Worm (Caenorhabditis elegans): ENCODE data around the gene Y37D8A.6.

Y37D8A.6 gene

ce11 chrIII:12870060-12870696, at the start of gene Y37D8A.6:
TSS of gene Y37D8A.6 (minus strand) at chrIII:12870297.
- TF ChIP-seq alr-1 (tag; optimal IDR thresholded peaks at IDR 0.05) (no peak), egl-27 (tag; optimal IDR thresholded peaks at IDR 0.05) (no peak), unc-55 (GFP tag; optimal IDR thresholded peaks at IDR 0.05) (peak; percentile 24), gmeb-1 (tag; optimal IDR thresholded peaks at IDR 0.05) (peak; percentile 10), lsy-2 (tag; optimal IDR thresholded peaks at IDR 0.05) (peak in 1 of 2 experiments; percentile 9), nhr-129 (tag; optimal IDR thresholded peaks at IDR 0.05) (no peak)

ce11 chrIII:12919882-12920281, 49.8 kb upstream of the Y37D8A.6 start:
- TF ChIP-seq nhr-129 (tag; optimal IDR thresholded peaks at IDR 0.05) (peak; percentile 59), lsy-2 (tag; optimal IDR thresholded peaks at IDR 0.05) (no peak), peb-1 (tag; optimal IDR thresholded peaks at IDR 0.05) (no peak), fos-1 (tag; optimal IDR thresholded peaks at IDR 0.05) (peak; percentile 95), F13H6.1 (tag; optimal IDR thresholded peaks at IDR 0.05) (peak; percentile 63), gmeb-1 (tag; optimal IDR thresholded peaks at IDR 0.05) (peak; percentile 15)

- TF ChIP-seq snpc-4 (tag; optimal IDR thresholded peaks at IDR 0.05), result no peak
- no peak for TF ChIP-seq fos-1 (tag; optimal IDR thresholded peaks at IDR 0.05)
- no peak for TF ChIP-seq lsy-2 (tag; optimal IDR thresholded peaks at IDR 0.05)
- TF ChIP-seq aly-2 (tag; optimal IDR thresholded peaks at IDR 0.05), result no peak
- no peak for TF ChIP-seq R02D3.7 (tag; optimal IDR thresholded peaks at IDR 0.05)
- TF ChIP-seq sma-3 (GFP tag; optimal IDR thresholded peaks at IDR 0.05), result no peak
- no peak for TF ChIP-seq unc-55 (GFP tag; optimal IDR thresholded peaks at IDR 0.05)
- TF ChIP-seq ztf-4 (tag; optimal IDR thresholded peaks at IDR 0.05), result no peak
- no peak for TF ChIP-seq nhr-237 (tag; optimal IDR thresholded peaks at IDR 0.05)
- TF ChIP-seq nhr-25 (tag; optimal IDR thresholded peaks at IDR 0.05), result no peak
- TF ChIP-seq ztf-1 (GFP tag; conservative IDR thresholded peaks at IDR 0.05), result no peak
- TF ChIP-seq nhr-6 (tag; optimal IDR thresholded peaks at IDR 0.05), result no peak
- no peak for TF ChIP-seq nhr-129 (tag; optimal IDR thresholded peaks at IDR 0.05)
- no peak for TF ChIP-seq gmeb-1 (tag; optimal IDR thresholded peaks at IDR 0.05)
- no peak for TF ChIP-seq ama-1 (optimal IDR thresholded peaks at IDR 0.05)
These were observed 48.5 kb upstream of the Y37D8A.6 start, which contains the start of gene Y37D8A.16 for ce11 chrIII:12918575-12918974. TSS of gene Y37D8A.16 (minus strand) at chrIII:12918675.

ce11 chrIII:12917852-12918251, 47.8 kb upstream of the Y37D8A.6 start:
- TF ChIP-seq crh-2 (tag; optimal IDR thresholded peaks at IDR 0.05) (peak; percentile 2), nhr-237 (tag; optimal IDR thresholded peaks at IDR 0.05) (no peak), sma-9 (GFP tag; optimal IDR thresholded peaks at IDR 0.05) (no peak), sma-9 (tag; optimal IDR thresholded peaks at IDR 0.05) (no peak), nhr-6 (tag; optimal IDR thresholded peaks at IDR 0.05) (no peak), fos-1 (tag; optimal IDR thresholded peaks at IDR 0.05) (peak; percentile 47), unc-62 (GFP tag; optimal IDR thresholded peaks at IDR 0.05) (no peak), unc-39 (tag; optimal IDR thresholded peaks at IDR 0.05) (no peak), nhr-11 (tag; optimal IDR thresholded peaks at IDR 0.05) (no peak)

ce11 chrIII:12916459-12916858, 46.4 kb upstream of the Y37D8A.6 start:
- TF ChIP-seq elt-3 (tag; optimal IDR thresholded peaks at IDR 0.05), result no peak

- TF ChIP-seq elt-3 (tag; optimal IDR thresholded peaks at IDR 0.05), result no peak
- TF ChIP-seq zag-1 (tag; optimal IDR thresholded peaks at IDR 0.05), result no peak
- TF ChIP-seq C34F6.9 (tag; optimal IDR thresholded peaks at IDR 0.05), result no peak
- no peak for TF ChIP-seq lin-39 (tag; optimal IDR thresholded peaks at IDR 0.05)
- no peak for TF ChIP-seq ztf-4 (tag; optimal IDR thresholded peaks at IDR 0.05)
- no peak for TF ChIP-seq nhr-21 (tag; optimal IDR thresholded peaks at IDR 0.05)
- no peak for TF ChIP-seq nhr-129 (tag; optimal IDR thresholded peaks at IDR 0.05)
- no peak for TF ChIP-seq R02D3.7 (tag; optimal IDR thresholded peaks at IDR 0.05)
- no peak for TF ChIP-seq blmp-1 (tag; optimal IDR thresholded peaks at IDR 0.05; ENCODE audit: insufficient read depth)
- no peak for TF ChIP-seq lsy-2 (tag; optimal IDR thresholded peaks at IDR 0.05)
- no peak for TF ChIP-seq mbf-1 (tag; optimal IDR thresholded peaks at IDR 0.05)
- no peak for TF ChIP-seq sma-3 (GFP tag; optimal IDR thresholded peaks at IDR 0.05)
These were observed 40.3 kb upstream of the Y37D8A.6 start, which contains the start of gene flp-14 for ce11 chrIII:12910365-12910764. TSS of gene flp-14 (plus strand) at chrIII:12910510.

Measured in whole organism, L2 larva.